Fruit fly (Drosophila melanogaster): ENCODE results near the gene CG7560.
A peak's percentile ranks its signal among the peaks of the same experiment; 100 is the strongest.

Gene CG7560

DNA sequence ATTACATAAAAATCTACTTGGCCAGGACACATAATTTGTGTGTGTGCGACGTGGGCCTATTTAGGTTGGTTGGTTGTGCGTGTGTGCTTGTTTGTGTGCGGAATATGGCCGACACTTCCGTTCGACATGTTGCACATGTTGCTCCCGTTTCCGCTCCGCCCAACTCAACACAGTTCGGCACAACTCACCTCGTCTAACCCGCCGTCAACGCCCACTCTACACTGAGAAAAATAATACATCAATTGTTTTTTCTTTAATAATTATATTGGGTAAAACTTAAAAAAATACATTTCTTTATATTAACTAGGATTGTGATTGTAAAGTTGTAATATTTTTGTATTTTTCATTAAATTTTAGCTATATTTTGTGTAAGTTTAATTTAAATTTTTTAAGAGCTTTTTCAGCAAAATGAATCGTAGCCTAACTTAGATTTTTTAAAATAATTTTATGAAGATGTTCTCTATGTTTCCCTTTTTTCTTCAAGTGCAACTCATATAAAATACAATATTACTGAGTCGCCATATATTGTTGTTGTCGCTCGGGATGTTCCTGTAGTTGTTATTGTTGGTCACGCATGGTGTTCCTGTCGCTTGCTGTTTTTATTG is 26.4 kb upstream of the CG7560 start (continued):
- peak; percentile 82 for TF ChIP-seq Ets65A (GFP tag)
- TF ChIP-seq CG12744 (GFP tag; optimal IDR thresholded peaks at IDR 0.05), result no peak
- no peak for TF ChIP-seq CG9932 (GFP tag; IDR thresholded peaks at IDR 0.05)
- TF ChIP-seq CG10267 (tag; optimal IDR thresholded peaks at IDR 0.05), result peak; percentile 62
- TF ChIP-seq odd (GFP tag; optimal IDR thresholded peaks at IDR 0.05), result peak; percentile 31
- no peak for TF ChIP-seq CG7928 (GFP tag; optimal IDR thresholded peaks at IDR 0.05)
- peak; percentile 70 for TF ChIP-seq gsb-n (tag; optimal IDR thresholded peaks at IDR 0.05)
- TF ChIP-seq HLH4C (GFP tag; IDR thresholded peaks at IDR 0.05; ENCODE audit: partially characterized antibody), result no peak
- TF ChIP-seq Sox102F (GFP tag; optimal IDR thresholded peaks at IDR 0.05), result peak; percentile 67
- TF ChIP-seq CG2202 (tag; optimal IDR thresholded peaks at IDR 0.05), result no peak
- no peak for TF ChIP-seq maf-S (GFP tag; optimal IDR thresholded peaks at IDR 0.05)
- no peak for TF ChIP-seq cg (GFP tag; optimal IDR thresholded peaks at IDR 0.05)
- peak; percentile 28; the same call in 1 of the 3 replicates for TF ChIP-seq so (GFP tag; IDR thresholded peaks at IDR 0.05)
- TF ChIP-seq CkIIα-i1 (GFP tag; IDR thresholded peaks at IDR 0.05), result no peak
- TF ChIP-seq ab (GFP tag; optimal IDR thresholded peaks at IDR 0.05), result no peak
- TF ChIP-seq kay (GFP tag; optimal IDR thresholded peaks at IDR 0.05), result no peak
- peak in 1 of 2 experiments; percentile 63 for TF ChIP-seq Hr51 (GFP tag; optimal IDR thresholded peaks at IDR 0.05)
- TF ChIP-seq Xrp1 (GFP tag; IDR thresholded peaks at IDR 0.05), result peak; percentile 74
- peak; percentile 3 for TF ChIP-seq Hey (tag; optimal IDR thresholded peaks at IDR 0.05)
- TF ChIP-seq CG7745 (tag; optimal IDR thresholded peaks at IDR 0.05), result no peak
- TF ChIP-seq CG17328 (GFP tag; IDR thresholded peaks at IDR 0.05), result no peak
- no peak for TF ChIP-seq B-H1 (GFP tag; IDR thresholded peaks at IDR 0.05)
- TF ChIP-seq sc (optimal IDR thresholded peaks at IDR 0.05), result no peak
- TF ChIP-seq sc (GFP tag; optimal IDR thresholded peaks at IDR 0.05), result no peak
- TF ChIP-seq CG2678 (tag; optimal IDR thresholded peaks at IDR 0.05), result peak; percentile 77
- no peak for TF ChIP-seq CG34224 (GFP tag; IDR thresholded peaks at IDR 0.05; ENCODE audit: partially characterized antibody)
- no peak for TF ChIP-seq ash1 (GFP tag; optimal IDR thresholded peaks at IDR 0.05)
- TF ChIP-seq bbx (GFP tag; IDR thresholded peaks at IDR 0.05; ENCODE audit: partially characterized antibody), result no peak
- no peak for TF ChIP-seq gsb (GFP tag; IDR thresholded peaks at IDR 0.05)
- TF ChIP-seq tup (GFP tag; optimal IDR thresholded peaks at IDR 0.05), result no peak
- TF ChIP-seq Dfd (GFP tag; optimal IDR thresholded peaks at IDR 0.05), result no peak
- no peak for TF ChIP-seq CG30020 (tag; optimal IDR thresholded peaks at IDR 0.05)
- no peak for TF ChIP-seq CG43689 (GFP tag; IDR thresholded peaks at IDR 0.05)
- no peak for TF ChIP-seq CG10565 (GFP tag; optimal IDR thresholded peaks at IDR 0.05)
- TF ChIP-seq MTF-1 (GFP tag; optimal IDR thresholded peaks at IDR 0.05; ENCODE audit: borderline replicate concordance), result no peak
- peak; percentile 40 for TF ChIP-seq Hr3 (GFP tag; optimal IDR thresholded peaks at IDR 0.05)
- TF ChIP-seq gcm2 (GFP tag; optimal IDR thresholded peaks at IDR 0.05), result no peak
- peak; percentile 49 for TF ChIP-seq CG3281 (GFP tag; optimal IDR thresholded peaks at IDR 0.05)
- TF ChIP-seq Elba2 (GFP tag; optimal IDR thresholded peaks at IDR 0.05), result no peak
- peak; percentile 50 for TF ChIP-seq sens (GFP tag)
- 0 out of 2 replicates have a peak, but pooled peaks have one; percentile 24 for TF ChIP-seq CG17612 (GFP tag; IDR thresholded peaks at IDR 0.05)
- no peak for TF ChIP-seq H15 (GFP tag; IDR thresholded peaks at IDR 0.05)
- TF ChIP-seq CG7357 (GFP tag; IDR thresholded peaks at IDR 0.05), result peak; percentile 57; the same call in 2 of the 3 replicates
- peak; percentile 61 for TF ChIP-seq lab (GFP tag; optimal IDR thresholded peaks at IDR 0.05)
- no peak for TF ChIP-seq disco-r (GFP tag; optimal IDR thresholded peaks at IDR 0.05)
- no peak for TF ChIP-seq Hmx (GFP tag; optimal IDR thresholded peaks at IDR 0.05)
- peak; percentile 59 for TF ChIP-seq CG6689 (GFP tag; IDR thresholded peaks at IDR 0.05)
- 0 out of 2 replicates have a peak, but pooled peaks have one; percentile 19 for TF ChIP-seq CG14667 (GFP tag; IDR thresholded peaks at IDR 0.05)
- no peak for TF ChIP-seq repo (GFP tag; optimal IDR thresholded peaks at IDR 0.05)
- TF ChIP-seq CG3726 (GFP tag; IDR thresholded peaks at IDR 0.05), result no peak
- TF ChIP-seq gem (tag; optimal IDR thresholded peaks at IDR 0.05), result peak; percentile 91
